Fruit fly (Drosophila melanogaster): ENCODE data around the gene CG12992.

DNA sequence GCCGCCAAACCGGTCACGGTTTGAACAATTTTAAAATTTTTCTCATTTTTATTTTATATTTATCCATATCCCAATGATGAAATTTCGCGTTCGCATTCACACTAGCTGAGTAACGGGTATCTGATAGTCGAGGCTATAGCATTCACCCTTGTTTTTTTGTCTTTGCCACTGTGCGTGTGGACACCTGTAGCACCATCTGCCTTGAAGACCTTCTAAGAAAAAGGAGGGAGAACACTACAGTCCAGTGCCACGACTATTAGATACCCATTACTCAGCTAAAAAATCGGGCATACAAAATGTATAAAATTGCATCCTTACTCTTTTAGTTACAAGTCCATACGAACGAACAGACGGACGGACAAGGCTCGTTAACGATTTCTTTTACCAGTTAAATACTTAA lies 33.5 kb downstream of the CG12992 start:
- TF ChIP-seq psq (optimal IDR thresholded peaks at IDR 0.05), result no peak
- no peak for TF ChIP-seq Dll (optimal IDR thresholded peaks at IDR 0.05)
- TF ChIP-seq usp (GFP tag; optimal IDR thresholded peaks at IDR 0.05), result no peak

Measured in whole organism.